Worm (Caenorhabditis elegans): ENCODE measurements around the gene F56D6.23.

DNA sequence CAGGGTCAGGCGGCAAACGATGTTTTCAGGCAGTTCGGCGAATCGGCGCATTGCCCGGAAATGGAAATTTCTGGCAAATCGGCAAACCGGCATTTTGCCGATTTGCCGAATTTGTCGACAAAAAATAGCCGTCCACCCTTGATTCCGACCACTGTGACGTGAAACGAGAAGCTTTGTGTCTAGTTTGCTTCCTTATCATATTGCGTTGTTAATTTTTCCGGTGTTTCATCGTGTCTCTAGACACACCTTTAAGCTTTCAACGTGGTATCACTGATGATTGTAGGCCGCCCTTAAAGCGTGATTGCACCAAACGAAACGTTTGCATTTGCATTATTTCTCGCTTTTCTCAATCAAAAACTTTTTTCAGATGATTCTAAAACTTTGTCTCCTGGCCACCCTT, 18.8 kb downstream of the F56D6.23 start, which contains the start of gene clec-71:
- TF ChIP-seq hmg-4 (GFP tag; optimal IDR thresholded peaks at IDR 0.05) (no peak), scrt-1 (GFP tag; IDR thresholded peaks at IDR 0.05) (no peak), ama-1 (optimal IDR thresholded peaks at IDR 0.05) (no peak)
